Worm (Caenorhabditis elegans) whole organism, L1 larva: Measurements from ENCODE around the gene C04A2.15.

ENCODE experiments used
- fkh-10 ChIP-seq: sonication (generic microtip); optimal IDR thresholded peaks from 2 replicates; lab custom pipeline; 2017; ENCODE audit warnings: missing biosample characterization, missing genetic modification reagents, missing genetic modification characterization
- jun-1 ChIP-seq: fragments of 150-350 bp; optimal IDR thresholded peaks from 2 replicates; lab custom pipeline; 2014; ENCODE audit warnings: missing biosample characterization, missing genetic modification reagents, missing genetic modification characterization
- lsy-2 ChIP-seq, 2 experiments: fragments of 150-350 bp; optimal IDR thresholded peaks; 2 replicates each; lab custom pipeline; 2014; ENCODE audit warnings: missing biosample characterization in 2 of 2, missing genetic modification characterization in 2 of 2
- mdl-1 ChIP-seq, 2 experiments: fragments of 150-350 bp; optimal IDR thresholded peaks; 2 replicates each; lab custom pipeline; 2014 to 2017; ENCODE audit warnings: missing biosample characterization in 2 of 2, missing genetic modification characterization in 2 of 2, inconsistent platforms in 1 of 2
- nhr-237 ChIP-seq: fragments of 150-350 bp; optimal IDR thresholded peaks from 2 replicates; lab custom pipeline; 2014; ENCODE audit warnings: missing biosample characterization, missing genetic modification characterization
- sptf-1 ChIP-seq: fragments of 150-350 bp; optimal IDR thresholded peaks from 2 replicates; lab custom pipeline; 2014; ENCODE audit warnings: missing biosample characterization, missing genetic modification characterization
- tlp-1 ChIP-seq: fragments of 150-350 bp; optimal IDR thresholded peaks from 2 replicates; lab custom pipeline; 2014; ENCODE audit warnings: missing biosample characterization, missing genetic modification characterization
- zag-1 ChIP-seq: fragments of 150-350 bp; optimal IDR thresholded peaks from 2 replicates; lab custom pipeline; 2014; ENCODE audit warnings: missing biosample characterization, missing genetic modification characterization
- ztf-4 ChIP-seq: fragments of 150-350 bp; optimal IDR thresholded peaks from 2 replicates; lab custom pipeline; 2014; ENCODE audit warnings: missing biosample characterization, missing genetic modification characterization

ce11 chrII:6841102-6841501 lies 10.9 kb upstream of the C04A2.15 start:
- TF ChIP-seq nhr-237 (tag; lab: Kevin White, UChicago) (no peak), fkh-10 (GFP tag; lab: Kevin White, UChicago) (no peak), tlp-1 (tag; lab: Kevin White, UChicago) (no peak), sptf-1 (no peak), ztf-4 (tag; lab: Kevin White, UChicago) (no peak), jun-1 (tag; lab: Kevin White, UChicago) (no peak), zag-1 (no peak), lsy-2 (tag; optimal IDR thresholded peaks at IDR 0.05; lab: Kevin White, UChicago) (peak in 1 of 2 experiments; percentile 52), mdl-1 (tag; optimal IDR thresholded peaks at IDR 0.05; lab: Kevin White, UChicago) (no peak)
